Worm (Caenorhabditis elegans) whole organism, L1 larva: Measurements from ENCODE around the gene kvs-4.

Source experiments
- C16A3.4 ChIP-seq: fragments of 150-350 bp; optimal IDR thresholded peaks from 2 replicates; lab custom pipeline; 2014; ENCODE audit warnings: missing biosample characterization, missing genetic modification characterization
- ceh-8 ChIP-seq: fragments of 200-800 bp; sonication (Bioruptor generic); optimal IDR thresholded peaks from 2 replicates; lab custom pipeline; 2018; ENCODE audit warnings: mild to moderate bottlenecking, missing genetic modification characterization, moderate library complexity, missing compliant biosample characterization
- dpl-1 ChIP-seq, 3 experiments: fragments of 150-350 bp in 2 of 3; sonication (generic microtip) in 1 of 3; optimal IDR thresholded peaks; 2 replicates each; lab custom pipeline; 2014 to 2017; ENCODE audit warnings: missing biosample characterization in 3 of 3, missing genetic modification characterization in 3 of 3, missing genetic modification reagents in 3 of 3
- elt-3 ChIP-seq, 6 experiments: fragments of 150-350 bp in 1 of 6; sonication (generic microtip); optimal IDR thresholded peaks; 2 replicates each; lab custom pipeline; 2017 to 2018; ENCODE audit warnings: missing biosample characterization in 6 of 6, missing genetic modification characterization in 6 of 6, inconsistent platforms in 1 of 6
- fos-1 ChIP-seq: fragments of 150-350 bp; optimal IDR thresholded peaks from 2 replicates; lab custom pipeline; 2014; ENCODE audit warnings: missing biosample characterization, missing genetic modification characterization
- jun-1 ChIP-seq: fragments of 150-350 bp; optimal IDR thresholded peaks from 2 replicates; lab custom pipeline; 2014; ENCODE audit warnings: missing biosample characterization, missing genetic modification reagents, missing genetic modification characterization
- nhr-237 ChIP-seq: fragments of 150-350 bp; optimal IDR thresholded peaks from 2 replicates; lab custom pipeline; 2014; ENCODE audit warnings: missing biosample characterization, missing genetic modification characterization
- nhr-77 ChIP-seq: fragments of 150-350 bp; optimal IDR thresholded peaks from 2 replicates; lab custom pipeline; 2014; ENCODE audit warnings: missing biosample characterization, missing genetic modification characterization
- snpc-4 ChIP-seq: fragments of 150-350 bp; optimal IDR thresholded peaks from 2 replicates; lab custom pipeline; 2014; ENCODE audit warnings: missing biosample characterization, missing genetic modification characterization
- sox-4 ChIP-seq: sonication (generic microtip); optimal IDR thresholded peaks from 2 replicates; lab custom pipeline; 2016; ENCODE audit warnings: missing genetic modification characterization, missing compliant biosample characterization
- unc-98 ChIP-seq: fragments of 200-800 bp; sonication (Bioruptor generic); IDR thresholded peaks from 2 replicates; pipeline ENCODE4 v1.3.6; 2022; ENCODE audit warnings: missing genetic modification characterization, missing compliant biosample characterization

DNA sequence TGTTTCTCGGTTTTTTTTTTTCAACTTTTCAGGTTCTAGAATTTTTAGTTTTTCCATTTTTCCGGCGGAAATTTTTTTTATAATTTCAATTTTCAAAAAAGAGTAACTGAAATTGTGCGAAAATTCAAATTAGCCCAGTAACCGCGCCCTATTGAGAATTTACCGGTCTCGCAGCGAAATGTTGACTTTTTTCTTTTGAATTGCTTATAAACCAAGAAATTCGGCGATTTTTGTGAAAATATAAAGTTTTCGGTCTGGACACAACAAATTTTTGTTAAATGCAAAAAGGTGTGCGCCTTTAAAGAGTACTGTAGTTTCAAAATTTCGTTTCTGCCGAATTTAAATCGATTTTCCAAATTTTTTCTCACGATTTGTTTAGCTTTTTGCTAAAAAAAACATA, 1.8 kb upstream of the kvs-4 start:
- TF ChIP-seq snpc-4 (no peak), C16A3.4 (no peak), nhr-237 (no peak), elt-3 (tag; optimal IDR thresholded peaks at IDR 0.05; lab: Kevin White, UChicago) (no peak), jun-1 (tag; lab: Kevin White, UChicago) (no peak), nhr-77 (tag; lab: Kevin White, UChicago) (no peak), unc-98 (GFP tag; lab: Robert Waterston, UW) (no peak), fos-1 (no peak), sox-4 (tag; lab: Kevin White, UChicago) (no peak), dpl-1 (GFP tag; optimal IDR thresholded peaks at IDR 0.05; lab: Kevin White, UChicago) (no peak), ceh-8 (GFP tag; lab: Kevin White, UChicago) (no peak)
